Worm (Caenorhabditis elegans) whole organism, young adult: ENCODE results near the gene R02F11.3.

Experiments used
- B0019.2 ChIP-seq: fragments of 200-800 bp; sonication (Bioruptor generic); conservative IDR thresholded peaks from 2 replicates; pipeline ENCODE4 v1.3.6; 2022; ENCODE audit warnings: missing genetic modification reagents, missing genetic modification characterization, missing compliant biosample characterization
- B0261.1 ChIP-seq: sonication (generic microtip); optimal IDR thresholded peaks from 2 replicates; lab custom pipeline; 2016; ENCODE audit warnings: mild to moderate bottlenecking, missing genetic modification characterization, moderate library complexity, missing compliant biosample characterization
- C06A6.2 ChIP-seq: fragments of 200-800 bp; sonication (Bioruptor generic); conservative IDR thresholded peaks from 2 replicates; pipeline ENCODE4 v1.3.6; 2022; ENCODE audit warnings: missing genetic modification characterization, missing compliant biosample characterization
- C17E4.6 ChIP-seq: fragments of 200-800 bp; sonication (Bioruptor generic); IDR thresholded peaks from 2 replicates; pipeline ENCODE4 v1.3.6; 2022; ENCODE audit warnings: missing genetic modification reagents, missing genetic modification characterization, missing compliant biosample characterization
- F10E7.11 ChIP-seq: sonication (generic microtip); optimal IDR thresholded peaks from 2 replicates; lab custom pipeline; 2017; ENCODE audit warnings: mild to moderate bottlenecking, missing genetic modification characterization, moderate library complexity, missing compliant biosample characterization
- F39B2.1 ChIP-seq: fragments of 200-800 bp; sonication (Bioruptor generic); IDR thresholded peaks from 2 replicates; pipeline ENCODE4 v1.3.6; 2022; ENCODE audit warnings: missing genetic modification reagents, missing genetic modification characterization, missing compliant biosample characterization
- K11D2.4 ChIP-seq: fragments of 200-800 bp; sonication (Bioruptor generic); IDR thresholded peaks from 2 replicates; pipeline ENCODE4 v1.3.6; 2022; ENCODE audit warnings: missing genetic modification reagents, missing genetic modification characterization, missing compliant biosample characterization
- T07F8.4 ChIP-seq: sonication (generic microtip); optimal IDR thresholded peaks from 2 replicates; lab custom pipeline; 2016; ENCODE audit warnings: mild to moderate bottlenecking, missing genetic modification characterization, moderate library complexity, missing compliant biosample characterization
- T26A5.8 ChIP-seq: sonication (generic microtip); optimal IDR thresholded peaks from 2 replicates; lab custom pipeline; 2016; ENCODE audit warnings: missing genetic modification characterization, missing compliant biosample characterization
- Y53G8AR.9 ChIP-seq: fragments of 200-800 bp; sonication (Bioruptor generic); conservative IDR thresholded peaks from 2 replicates; pipeline ENCODE4 v1.3.6; 2022; ENCODE audit warnings: missing genetic modification reagents, missing genetic modification characterization, missing compliant biosample characterization
- Y79H2A.3 ChIP-seq: fragments of 200-800 bp; sonication (Bioruptor generic); conservative IDR thresholded peaks from 2 replicates; pipeline ENCODE4 v1.3.6; 2022; ENCODE audit warnings: missing genetic modification reagents, missing genetic modification characterization, missing compliant biosample characterization
- Y95B8A.8 ChIP-seq: fragments of 200-800 bp; sonication (Bioruptor generic); IDR thresholded peaks from 2 replicates; pipeline ENCODE4 v1.3.6; 2022; ENCODE audit warnings: missing genetic modification reagents, missing genetic modification characterization, missing compliant biosample characterization
- akir-1 ChIP-seq: fragments of 200-800 bp; sonication (Bioruptor generic); optimal IDR thresholded peaks from 2 replicates; lab custom pipeline; 2018; ENCODE audit warnings: mild to moderate bottlenecking, missing genetic modification characterization, moderate library complexity, missing compliant biosample characterization
- aptf-2 ChIP-seq: fragments of 200-800 bp; sonication (Bioruptor generic); conservative IDR thresholded peaks from 2 replicates; pipeline ENCODE4 v1.3.6; 2022; ENCODE audit warnings: missing genetic modification reagents, missing genetic modification characterization, missing compliant biosample characterization
- aptf-3 ChIP-seq: fragments of 200-800 bp; sonication (Bioruptor generic); IDR thresholded peaks from 2 replicates; pipeline ENCODE4 v1.3.6; 2022; ENCODE audit warnings: missing genetic modification characterization, missing compliant biosample characterization
- athp-1 ChIP-seq: sonication (generic microtip); optimal IDR thresholded peaks from 2 replicates; lab custom pipeline; 2017; ENCODE audit warnings: mild to moderate bottlenecking, missing genetic modification characterization, missing compliant biosample characterization
- attf-3 ChIP-seq: fragments of 200-800 bp; sonication (Bioruptor generic); conservative IDR thresholded peaks from 2 replicates; pipeline ENCODE4 v1.3.6; 2022; ENCODE audit warnings: missing genetic modification reagents, missing genetic modification characterization, missing compliant biosample characterization
- attf-5 ChIP-seq: fragments of 200-800 bp; sonication (Bioruptor generic); optimal IDR thresholded peaks from 2 replicates; lab custom pipeline; 2018; ENCODE audit warnings: mild to moderate bottlenecking, missing genetic modification characterization, missing compliant biosample characterization
- bed-1 ChIP-seq: fragments of 200-800 bp; sonication (Bioruptor generic); IDR thresholded peaks from 2 replicates; pipeline ENCODE4 v1.3.6; 2022; ENCODE audit warnings: missing genetic modification reagents, missing genetic modification characterization, missing compliant biosample characterization
- bed-2 ChIP-seq: fragments of 200-800 bp; sonication (Bioruptor generic); IDR thresholded peaks from 2 replicates; pipeline ENCODE4 v1.3.6; 2022; ENCODE audit warnings: missing genetic modification reagents, missing genetic modification characterization, missing compliant biosample characterization
- cebp-1 ChIP-seq, 2 experiments: fragments of 200-800 bp in 1 of 2; sonication (Bioruptor generic) in 1 of 2; sonication (generic microtip) in 1 of 2; IDR thresholded peaks in 1 of 2; optimal IDR thresholded peaks in 1 of 2; 2 replicates each; pipeline versions ENCODE4 v1.3.6 to Lab custom; 2017 to 2022; ENCODE audit warnings: missing compliant biosample characterization in 2 of 2, missing genetic modification characterization in 2 of 2, mild to moderate bottlenecking in 1 of 2, missing genetic modification reagents in 1 of 2, moderate library complexity in 1 of 2
- ceh-27 ChIP-seq: fragments of 200-800 bp; sonication (Bioruptor generic); optimal IDR thresholded peaks from 2 replicates; lab custom pipeline; 2018; ENCODE audit warnings: mild to moderate bottlenecking, missing genetic modification characterization, moderate library complexity, missing compliant biosample characterization
- chd-7 ChIP-seq: sonication (generic microtip); optimal IDR thresholded peaks from 2 replicates; lab custom pipeline; 2016; ENCODE audit warnings: mild to moderate bottlenecking, missing genetic modification characterization, moderate library complexity, missing compliant biosample characterization
- die-1 ChIP-seq: sonication (generic microtip); optimal IDR thresholded peaks from 2 replicates; lab custom pipeline; 2016; ENCODE audit warnings: missing genotype, mild to moderate bottlenecking, missing genetic modification characterization, missing compliant biosample characterization
- dox-1 ChIP-seq: fragments of 200-800 bp; sonication (Bioruptor generic); IDR thresholded peaks from 2 replicates; pipeline ENCODE4 v1.3.6; 2022; ENCODE audit warnings: missing genetic modification reagents, missing genetic modification characterization, missing compliant biosample characterization
- egl-18 ChIP-seq: fragments of 200-800 bp; sonication (Bioruptor generic); IDR thresholded peaks from 2 replicates; pipeline ENCODE4 v1.3.6; 2022; ENCODE audit warnings: missing genetic modification reagents, missing genetic modification characterization, missing compliant biosample characterization
- egrh-3 ChIP-seq: fragments of 200-800 bp; sonication (Bioruptor generic); IDR thresholded peaks from 2 replicates; pipeline ENCODE4 v1.3.6; 2022; ENCODE audit warnings: missing genetic modification reagents, missing genetic modification characterization, missing compliant biosample characterization
- hlh-12 ChIP-seq: sonication (generic microtip); optimal IDR thresholded peaks from 2 replicates; lab custom pipeline; 2016; ENCODE audit warnings: missing genetic modification characterization, missing compliant biosample characterization
- let-526 ChIP-seq: fragments of 200-800 bp; sonication (Bioruptor generic); IDR thresholded peaks from 2 replicates; pipeline ENCODE4 v1.3.6; 2022; ENCODE audit warnings: missing genetic modification reagents, missing genetic modification characterization, missing compliant biosample characterization
- lin-54 ChIP-seq: fragments of 200-800 bp; sonication (Bioruptor generic); optimal IDR thresholded peaks from 2 replicates; lab custom pipeline; 2018; ENCODE audit warnings: mild to moderate bottlenecking, missing genetic modification characterization, missing compliant biosample characterization
- lir-1 ChIP-seq: fragments of 200-800 bp; sonication (Bioruptor generic); conservative IDR thresholded peaks from 2 replicates; pipeline ENCODE4 v1.3.6; 2022; ENCODE audit warnings: missing genetic modification reagents, missing genetic modification characterization, missing compliant biosample characterization
- lsy-27 ChIP-seq: sonication (generic microtip); optimal IDR thresholded peaks from 2 replicates; lab custom pipeline; 2017; ENCODE audit warnings: missing genetic modification characterization, mild to moderate bottlenecking, missing compliant biosample characterization, antibody characterized with exemption, missing genotype, borderline replicate concordance; ENCODE audit not compliant: insufficient read depth
- madf-3 ChIP-seq: fragments of 200-800 bp; sonication (Bioruptor generic); IDR thresholded peaks from 2 replicates; pipeline ENCODE4 v1.3.6; 2022; ENCODE audit warnings: missing genetic modification reagents, missing genetic modification characterization, missing compliant biosample characterization
- madf-6 ChIP-seq: fragments of 200-800 bp; sonication (Bioruptor generic); IDR thresholded peaks from 2 replicates; pipeline ENCODE4 v1.3.6; 2022; ENCODE audit warnings: missing genetic modification reagents, missing genetic modification characterization, missing compliant biosample characterization
- nhr-27 ChIP-seq: fragments of 200-800 bp; sonication (Bioruptor generic); optimal IDR thresholded peaks from 2 replicates; lab custom pipeline; 2018; ENCODE audit warnings: mild to moderate bottlenecking, missing genetic modification characterization, moderate library complexity, missing compliant biosample characterization
- nhr-80 ChIP-seq: sonication (generic microtip); optimal IDR thresholded peaks from 2 replicates; lab custom pipeline; 2016; ENCODE audit warnings: missing genetic modification characterization, missing compliant biosample characterization
- repo-1 ChIP-seq: sonication (generic microtip); optimal IDR thresholded peaks from 2 replicates; lab custom pipeline; 2017; ENCODE audit warnings: mild to moderate bottlenecking, missing genetic modification characterization, missing compliant biosample characterization
- sea-2 ChIP-seq: fragments of 200-800 bp; sonication (Bioruptor generic); IDR thresholded peaks from 2 replicates; pipeline ENCODE4 v1.3.6; 2022; ENCODE audit warnings: missing genetic modification characterization, missing compliant biosample characterization
- snpc-1.1 ChIP-seq: sonication (generic microtip); optimal IDR thresholded peaks from 2 replicates; lab custom pipeline; 2017; ENCODE audit warnings: missing genetic modification characterization, mild to moderate bottlenecking, missing compliant biosample characterization, antibody characterized with exemption, moderate library complexity, missing genotype, missing genetic modification reagents; ENCODE audit not compliant: insufficient read depth
- unc-62 ChIP-seq: fragments of 150-350 bp; optimal IDR thresholded peaks from 2 replicates; lab custom pipeline; 2014; ENCODE audit warnings: missing biosample characterization, missing genetic modification reagents, missing genetic modification characterization
- zfh-2 ChIP-seq: fragments of 200-800 bp; sonication (Bioruptor generic); conservative IDR thresholded peaks from 2 replicates; pipeline ENCODE4 v1.3.6; 2022; ENCODE audit warnings: missing genetic modification reagents, missing genetic modification characterization, missing compliant biosample characterization
- zim-3 ChIP-seq: sonication (generic microtip); optimal IDR thresholded peaks from 2 replicates; lab custom pipeline; 2017; ENCODE audit warnings: mild to moderate bottlenecking, missing genetic modification characterization, moderate library complexity, missing compliant biosample characterization
- ztf-18 ChIP-seq: sonication (generic microtip); optimal IDR thresholded peaks from 2 replicates; lab custom pipeline; 2016; ENCODE audit warnings: missing genotype, mild to moderate bottlenecking, missing genetic modification characterization, missing compliant biosample characterization
- ztf-26 ChIP-seq: sonication (generic microtip); optimal IDR thresholded peaks from 2 replicates; lab custom pipeline; 2017; ENCODE audit warnings: missing genetic modification characterization, missing compliant biosample characterization
- ztf-3 ChIP-seq: fragments of 200-800 bp; sonication (Bioruptor generic); optimal IDR thresholded peaks from 2 replicates; lab custom pipeline; 2018; ENCODE audit warnings: mild to moderate bottlenecking, missing genetic modification characterization, missing compliant biosample characterization
- ztf-6 ChIP-seq: fragments of 200-800 bp; sonication (Bioruptor generic); IDR thresholded peaks from 2 replicates; pipeline ENCODE4 v1.3.6; 2022; ENCODE audit warnings: missing genetic modification reagents, missing genetic modification characterization, missing compliant biosample characterization

R02F11.3 gene

ce11 chrV:4755308-4756029 is 50.3 kb downstream of the R02F11.3 start, which contains the start of gene pgl-3 (continued):
- no peak for TF ChIP-seq ceh-27 (GFP tag; lab: Kevin White, UChicago)
- TF ChIP-seq sea-2 = no peak
- TF ChIP-seq snpc-1.1 (tag; lab: Kevin White, UChicago) = peak; percentile 18
- no peak for TF ChIP-seq egrh-3 (GFP tag; lab: Robert Waterston, UW)
- no peak for TF ChIP-seq nhr-27 (tag; lab: Kevin White, UChicago)
- no peak for TF ChIP-seq athp-1 (tag; lab: Kevin White, UChicago)
- no peak for TF ChIP-seq unc-62 (GFP tag; lab: Kevin White, UChicago)
- TF ChIP-seq aptf-2 = no peak
- no peak for TF ChIP-seq attf-3 (GFP tag; lab: Robert Waterston, UW)
- peak; percentile 52 for TF ChIP-seq lin-54 (GFP tag; lab: Kevin White, UChicago)
- no peak for TF ChIP-seq ztf-6 (GFP tag; lab: Robert Waterston, UW)
- no peak for TF ChIP-seq hlh-12 (tag; lab: Kevin White, UChicago)
- TF ChIP-seq aptf-3 = no peak
- TF ChIP-seq repo-1 (tag; lab: Kevin White, UChicago) = no peak
- peak; percentile 70 for TF ChIP-seq madf-6
- no peak for TF ChIP-seq ztf-26
- no peak for TF ChIP-seq attf-5 (GFP tag; lab: Kevin White, UChicago)
- no peak for TF ChIP-seq B0261.1 (tag; lab: Kevin White, UChicago)
- no peak for TF ChIP-seq bed-2 (GFP tag; lab: Robert Waterston, UW)
- TF ChIP-seq zfh-2 (GFP tag; lab: Robert Waterston, UW) = no peak
- TF ChIP-seq bed-1 (GFP tag; lab: Robert Waterston, UW) = no peak
- TF ChIP-seq C06A6.2 (GFP tag; lab: Robert Waterston, UW) = no peak
- TF ChIP-seq K11D2.4 (GFP tag; lab: Robert Waterston, UW) = no peak
- 0 out of 2 replicates have a peak, but pooled peaks have one; percentile 8 for TF ChIP-seq B0019.2 (GFP tag; lab: Robert Waterston, UW)
- no peak for TF ChIP-seq nhr-80 (tag; lab: Kevin White, UChicago)
- no peak for TF ChIP-seq let-526 (GFP tag; lab: Robert Waterston, UW)
- no peak for TF ChIP-seq T07F8.4 (tag; lab: Kevin White, UChicago)
- no peak for TF ChIP-seq lir-1 (GFP tag; lab: Robert Waterston, UW)
- TF ChIP-seq egl-18 (GFP tag; lab: Robert Waterston, UW) = no peak
- peak; percentile 77; the same call in 1 of the 2 replicates for TF ChIP-seq madf-3 (GFP tag; lab: Robert Waterston, UW)
- no peak for TF ChIP-seq die-1
- no peak for TF ChIP-seq ztf-18 (tag; lab: Kevin White, UChicago)
- TF ChIP-seq lsy-27 (tag; lab: Kevin White, UChicago) = no peak
- TF ChIP-seq Y79H2A.3 (GFP tag; lab: Robert Waterston, UW) = peak; percentile 99
- TF ChIP-seq dox-1 = no peak
- no peak for TF ChIP-seq ztf-3

- no peak for TF ChIP-seq F10E7.11 (tag; lab: Kevin White, UChicago)
- no peak for TF ChIP-seq akir-1 (GFP tag; lab: Kevin White, UChicago)
- TF ChIP-seq ztf-3 = no peak
- 0 out of 2 replicates have a peak, but pooled peaks have one; percentile 41 for TF ChIP-seq Y95B8A.8
- no peak for TF ChIP-seq chd-7 (tag; lab: Kevin White, UChicago)
- TF ChIP-seq T26A5.8 (tag; lab: Kevin White, UChicago) = no peak
- no peak for TF ChIP-seq K11D2.4 (GFP tag; lab: Robert Waterston, UW)
- TF ChIP-seq F39B2.1 (GFP tag; lab: Robert Waterston, UW) = 0 out of 2 replicates have a peak, but pooled peaks have one; percentile 54
- no peak for TF ChIP-seq C06A6.2 (GFP tag; lab: Robert Waterston, UW)
- TF ChIP-seq C17E4.6 (GFP tag; lab: Robert Waterston, UW) = 0 out of 2 replicates have a peak, but pooled peaks have one; percentile 13
- TF ChIP-seq egrh-3 (GFP tag; lab: Robert Waterston, UW) = peak; percentile 84
- TF ChIP-seq Y79H2A.3 (GFP tag; lab: Robert Waterston, UW) = peak; percentile 71
- TF ChIP-seq cebp-1 (GFP tag; IDR thresholded peaks at IDR 0.05; lab: Robert Waterston, UW) = no peak
- no peak for TF ChIP-seq cebp-1 (tag; optimal IDR thresholded peaks at IDR 0.05; lab: Kevin White, UChicago)
- TF ChIP-seq Y53G8AR.9 (GFP tag; lab: Robert Waterston, UW) = peak; percentile 39; the same call in 1 of the 2 replicates
- TF ChIP-seq zfh-2 (GFP tag; lab: Robert Waterston, UW) = peak; percentile 87
- no peak for TF ChIP-seq die-1
- no peak for TF ChIP-seq zim-3 (tag; lab: Kevin White, UChicago)
- TF ChIP-seq, all 124 proteins: peak for 7
Measured at ce11 chrV:4754684-4755211, 51.0 kb downstream of the R02F11.3 start.
